Fruit fly (Drosophila melanogaster): ENCODE measurements around the gene Zir.

dm6 chr2L:116388-116787 lies 21.8 kb downstream of the Zir start, which contains the start of gene CG13694:
- TF ChIP-seq CG8478 (optimal IDR thresholded peaks at IDR 0.05) (no peak), CTCF (optimal IDR thresholded peaks at IDR 0.05) (no peak)
